Worm (Caenorhabditis elegans) whole organism, L2 larva: Measurements from ENCODE around the gene R10E9.3.
A peak's percentile ranks its signal among the peaks of the same experiment; 100 is the strongest.

Source experiments
- C34F6.9 ChIP-seq: fragments of 150-350 bp; optimal IDR thresholded peaks from 2 replicates; lab custom pipeline; 2014; ENCODE audit warnings: missing biosample characterization, missing genetic modification characterization
- F13H6.1 ChIP-seq: sonication (generic microtip); optimal IDR thresholded peaks from 2 replicates; lab custom pipeline; 2016; ENCODE audit warnings: missing genetic modification characterization, missing compliant biosample characterization
- R02D3.7 ChIP-seq: fragments of 150-350 bp; optimal IDR thresholded peaks from 2 replicates; lab custom pipeline; 2014; ENCODE audit warnings: missing biosample characterization, missing genetic modification characterization
- Y55F3AM.14 ChIP-seq: fragments of 200-800 bp; sonication (Bioruptor generic); optimal IDR thresholded peaks from 2 replicates; lab custom pipeline; 2018; ENCODE audit warnings: mild to moderate bottlenecking, missing genetic modification characterization, missing compliant biosample characterization
- ZK546.5 ChIP-seq: sonication (generic microtip); optimal IDR thresholded peaks from 2 replicates; lab custom pipeline; 2017; ENCODE audit warnings: missing biosample characterization, missing genetic modification characterization
- alr-1 ChIP-seq: fragments of 150-350 bp; optimal IDR thresholded peaks from 2 replicates; lab custom pipeline; 2014; ENCODE audit warnings: missing biosample characterization, missing genetic modification characterization
- aly-2 ChIP-seq: fragments of 150-350 bp; optimal IDR thresholded peaks from 2 replicates; lab custom pipeline; 2014; ENCODE audit warnings: missing biosample characterization, missing genetic modification characterization
- ama-1 ChIP-seq: fragments of 150-350 bp; optimal IDR thresholded peaks from 2 replicates; lab custom pipeline; 2018; ENCODE audit warnings: inconsistent platforms
- blmp-1 ChIP-seq: sonication (generic microtip); optimal IDR thresholded peaks from 2 replicates; lab custom pipeline; 2017; ENCODE audit warnings: missing genetic modification characterization, mild to moderate bottlenecking, missing compliant biosample characterization, antibody characterized with exemption, moderate library complexity; ENCODE audit not compliant: insufficient read depth
- ceh-16 ChIP-seq: fragments of 150-350 bp; optimal IDR thresholded peaks from 2 replicates; lab custom pipeline; 2014; ENCODE audit warnings: missing biosample characterization, missing genetic modification characterization
- ceh-82 ChIP-seq: fragments of 150-350 bp; optimal IDR thresholded peaks from 2 replicates; lab custom pipeline; 2014; ENCODE audit warnings: missing biosample characterization, missing genetic modification characterization
- crh-2 ChIP-seq: sonication (generic microtip); optimal IDR thresholded peaks from 2 replicates; lab custom pipeline; 2017; ENCODE audit warnings: missing biosample characterization, missing genetic modification characterization
- dmd-4 ChIP-seq: sonication (generic microtip); optimal IDR thresholded peaks from 2 replicates; lab custom pipeline; 2017; ENCODE audit warnings: missing biosample characterization, missing genetic modification characterization
- egl-27 ChIP-seq: sonication (generic microtip); optimal IDR thresholded peaks from 3 replicates; lab custom pipeline; 2017; ENCODE audit warnings: missing biosample characterization, missing genetic modification reagents, missing genetic modification characterization
- elt-1 ChIP-seq: fragments of 150-350 bp; optimal IDR thresholded peaks from 2 replicates; lab custom pipeline; 2014; ENCODE audit warnings: missing biosample characterization, missing genetic modification characterization
- elt-3 ChIP-seq: sonication (generic microtip); optimal IDR thresholded peaks from 2 replicates; lab custom pipeline; 2017; ENCODE audit warnings: missing biosample characterization, missing genetic modification characterization
- fos-1 ChIP-seq: fragments of 150-350 bp; optimal IDR thresholded peaks from 2 replicates; lab custom pipeline; 2014; ENCODE audit warnings: missing biosample characterization, missing genetic modification characterization
- gmeb-1 ChIP-seq: fragments of 150-350 bp; optimal IDR thresholded peaks from 2 replicates; lab custom pipeline; 2014; ENCODE audit warnings: missing biosample characterization, missing genetic modification characterization
- lin-11 ChIP-seq: fragments of 150-350 bp; sonication (generic microtip); optimal IDR thresholded peaks from 2 replicates; lab custom pipeline; 2014; ENCODE audit warnings: missing biosample characterization, missing genetic modification characterization, inconsistent platforms, mixed read lengths
- lin-13 ChIP-seq: fragments of 150-350 bp; optimal IDR thresholded peaks from 2 replicates; lab custom pipeline; 2014; ENCODE audit warnings: missing biosample characterization, missing genetic modification reagents, missing genetic modification characterization
- lin-39 ChIP-seq: fragments of 150-350 bp; optimal IDR thresholded peaks from 2 replicates; lab custom pipeline; 2014; ENCODE audit warnings: missing biosample characterization, missing genetic modification reagents, missing genetic modification characterization
- lsy-2 ChIP-seq, 2 experiments: fragments of 150-350 bp in 1 of 2; sonication (generic microtip) in 1 of 2; optimal IDR thresholded peaks; 2 replicates each; lab custom pipeline; 2014 to 2017; ENCODE audit warnings: missing biosample characterization in 2 of 2, missing genetic modification characterization in 2 of 2
- mab-5 ChIP-seq: fragments of 150-350 bp; optimal IDR thresholded peaks from 2 replicates; lab custom pipeline; 2014; ENCODE audit warnings: missing biosample characterization, missing genetic modification characterization
- mbf-1 ChIP-seq: sonication (generic microtip); optimal IDR thresholded peaks from 2 replicates; lab custom pipeline; 2017; ENCODE audit warnings: missing biosample characterization, missing genetic modification characterization
- mdl-1 ChIP-seq, 2 experiments: fragments of 150-350 bp in 1 of 2; sonication (generic microtip) in 1 of 2; optimal IDR thresholded peaks; 2 replicates each; lab custom pipeline; 2017; ENCODE audit warnings: missing biosample characterization in 2 of 2, missing genetic modification characterization in 2 of 2
- nhr-10 ChIP-seq: sonication (generic microtip); optimal IDR thresholded peaks from 2 replicates; lab custom pipeline; 2017; ENCODE audit warnings: missing biosample characterization, missing genetic modification characterization
- nhr-11 ChIP-seq: fragments of 150-350 bp; optimal IDR thresholded peaks from 2 replicates; lab custom pipeline; 2014; ENCODE audit warnings: missing biosample characterization, missing genetic modification characterization
- nhr-12 ChIP-seq: fragments of 150-350 bp; optimal IDR thresholded peaks from 2 replicates; lab custom pipeline; 2014; ENCODE audit warnings: missing biosample characterization, missing genetic modification characterization
- nhr-129 ChIP-seq: fragments of 150-350 bp; optimal IDR thresholded peaks from 2 replicates; lab custom pipeline; 2014; ENCODE audit warnings: missing biosample characterization, missing genetic modification characterization
- nhr-21 ChIP-seq: fragments of 150-350 bp; optimal IDR thresholded peaks from 2 replicates; lab custom pipeline; 2014; ENCODE audit warnings: missing biosample characterization, missing genetic modification characterization
- nhr-23 ChIP-seq: fragments of 150-350 bp; optimal IDR thresholded peaks from 2 replicates; lab custom pipeline; 2014; ENCODE audit warnings: missing biosample characterization, missing genetic modification reagents, missing genetic modification characterization
- nhr-237 ChIP-seq: fragments of 150-350 bp; optimal IDR thresholded peaks from 2 replicates; lab custom pipeline; 2014; ENCODE audit warnings: missing biosample characterization, missing genetic modification characterization
- nhr-25 ChIP-seq: fragments of 150-350 bp; sonication (generic microtip); optimal IDR thresholded peaks from 3 replicates; lab custom pipeline; 2014; ENCODE audit warnings: missing biosample characterization, missing genetic modification characterization
- nhr-6 ChIP-seq: fragments of 150-350 bp; optimal IDR thresholded peaks from 2 replicates; lab custom pipeline; 2014; ENCODE audit warnings: missing biosample characterization, missing genetic modification characterization
- nhr-77 ChIP-seq: fragments of 150-350 bp; optimal IDR thresholded peaks from 2 replicates; lab custom pipeline; 2014; ENCODE audit warnings: missing biosample characterization, missing genetic modification characterization
- peb-1 ChIP-seq: fragments of 150-350 bp; optimal IDR thresholded peaks from 2 replicates; lab custom pipeline; 2014; ENCODE audit warnings: missing biosample characterization, missing genetic modification characterization
- sem-4 ChIP-seq: fragments of 150-350 bp; optimal IDR thresholded peaks from 2 replicates; lab custom pipeline; 2014; ENCODE audit warnings: missing biosample characterization, missing genetic modification reagents, missing genetic modification characterization
- skn-1 ChIP-seq: sonication (generic microtip); optimal IDR thresholded peaks from 2 replicates; lab custom pipeline; 2017; ENCODE audit warnings: missing biosample characterization, missing genetic modification characterization
- sma-3 ChIP-seq: sonication (generic microtip); optimal IDR thresholded peaks from 2 replicates; lab custom pipeline; 2016; ENCODE audit warnings: missing genetic modification reagents, missing genetic modification characterization, missing compliant biosample characterization
- sma-9 ChIP-seq, 2 experiments: fragments of 150-350 bp in 1 of 2; sonication (generic microtip) in 1 of 2; optimal IDR thresholded peaks; 2 replicates each; lab custom pipeline; 2014 to 2016; ENCODE audit warnings: missing genetic modification characterization in 2 of 2, mild to moderate bottlenecking in 1 of 2, missing biosample characterization in 1 of 2, missing compliant biosample characterization in 1 of 2, missing genetic modification reagents in 1 of 2, moderate library complexity in 1 of 2
- snpc-4 ChIP-seq: fragments of 150-350 bp; optimal IDR thresholded peaks from 2 replicates; lab custom pipeline; 2014; ENCODE audit warnings: missing biosample characterization, missing genetic modification characterization
- unc-39 ChIP-seq: fragments of 150-350 bp; optimal IDR thresholded peaks from 2 replicates; lab custom pipeline; 2014; ENCODE audit warnings: missing biosample characterization, missing genetic modification characterization
- unc-55 ChIP-seq: fragments of 150-350 bp; sonication (generic microtip); optimal IDR thresholded peaks from 3 replicates; lab custom pipeline; 2014; ENCODE audit warnings: missing biosample characterization, missing genetic modification reagents, missing genetic modification characterization
- unc-62 ChIP-seq: fragments of 150-350 bp; optimal IDR thresholded peaks from 2 replicates; lab custom pipeline; 2014; ENCODE audit warnings: missing biosample characterization, missing genetic modification reagents, missing genetic modification characterization
- zag-1 ChIP-seq: fragments of 150-350 bp; optimal IDR thresholded peaks from 2 replicates; lab custom pipeline; 2014; ENCODE audit warnings: missing biosample characterization, missing genetic modification characterization
- ztf-1 ChIP-seq: fragments of 200-800 bp; sonication (Bioruptor generic); conservative IDR thresholded peaks from 2 replicates; pipeline ENCODE4 v1.3.6; 2022; ENCODE audit warnings: missing genetic modification characterization, missing compliant biosample characterization
- ztf-11 ChIP-seq: sonication (generic microtip); optimal IDR thresholded peaks from 2 replicates; lab custom pipeline; 2017; ENCODE audit warnings: missing biosample characterization, missing genetic modification characterization
- ztf-4 ChIP-seq: fragments of 150-350 bp; optimal IDR thresholded peaks from 2 replicates; lab custom pipeline; 2014; ENCODE audit warnings: missing biosample characterization, missing genetic modification characterization

R10E9.3 gene

ce11 chrIII:3955674-3956073 is 4.3 kb upstream of the R10E9.3 start:
- no peak for TF ChIP-seq nhr-10 (tag; lab: Kevin White, UChicago)
- peak; percentile 21 for TF ChIP-seq nhr-6
- TF ChIP-seq lsy-2 (tag; optimal IDR thresholded peaks at IDR 0.05; lab: Kevin White, UChicago), result peak in 1 of 2 experiments; percentile 64
- peak; percentile 15 for TF ChIP-seq nhr-25 (tag; lab: Kevin White, UChicago)
- TF ChIP-seq dmd-4, result no peak
- no peak for TF ChIP-seq ama-1
- no peak for TF ChIP-seq alr-1
- TF ChIP-seq unc-55, result peak; percentile 35
- TF ChIP-seq unc-62 (GFP tag; lab: Kevin White, UChicago), result no peak
- TF ChIP-seq ztf-11 (tag; lab: Kevin White, UChicago), result no peak
- peak; percentile 36 for TF ChIP-seq blmp-1 (tag; lab: Kevin White, UChicago)
- TF ChIP-seq nhr-237 (tag; lab: Kevin White, UChicago), result no peak
- no peak for TF ChIP-seq egl-27 (tag; lab: Kevin White, UChicago)
- no peak for TF ChIP-seq elt-3
- no peak for TF ChIP-seq R02D3.7 (tag; lab: Kevin White, UChicago)
- peak; percentile 15 for TF ChIP-seq ztf-4 (tag; lab: Kevin White, UChicago)
- no peak for TF ChIP-seq ceh-16
- TF ChIP-seq nhr-77 (tag; lab: Kevin White, UChicago), result no peak
- no peak for TF ChIP-seq unc-39 (tag; lab: Kevin White, UChicago)
- no peak for TF ChIP-seq sem-4 (tag; lab: Kevin White, UChicago)
- peak; percentile 17 for TF ChIP-seq F13H6.1 (tag; lab: Kevin White, UChicago)
- TF ChIP-seq mdl-1 (tag; optimal IDR thresholded peaks at IDR 0.05; lab: Kevin White, UChicago), result peak; percentile 48 to 56
- TF ChIP-seq elt-1 (tag; lab: Kevin White, UChicago), result no peak
- TF ChIP-seq skn-1 (tag; lab: Kevin White, UChicago), result no peak
- no peak for TF ChIP-seq lin-11 (tag; lab: Kevin White, UChicago)
- peak; percentile 75 for TF ChIP-seq sma-9 (GFP tag; optimal IDR thresholded peaks at IDR 0.05; lab: Kevin White, UChicago)
- no peak for TF ChIP-seq sma-9 (tag; optimal IDR thresholded peaks at IDR 0.05; lab: Kevin White, UChicago)
- TF ChIP-seq nhr-11, result no peak
- TF ChIP-seq ceh-82 (tag; lab: Kevin White, UChicago), result no peak
- no peak for TF ChIP-seq nhr-12 (tag; lab: Kevin White, UChicago)
- peak; percentile 49 for TF ChIP-seq C34F6.9 (tag; lab: Kevin White, UChicago)
- TF ChIP-seq nhr-21, result peak; percentile 42
- no peak for TF ChIP-seq lin-13 (GFP tag; lab: Kevin White, UChicago)
- no peak for TF ChIP-seq snpc-4
- TF ChIP-seq nhr-23 (tag; lab: Kevin White, UChicago), result no peak
- TF ChIP-seq Y55F3AM.14 (GFP tag; lab: Kevin White, UChicago), result no peak
- peak; percentile 61 for TF ChIP-seq nhr-129 (tag; lab: Kevin White, UChicago)
- TF ChIP-seq aly-2 (tag; lab: Kevin White, UChicago), result no peak
- peak; percentile 16 for TF ChIP-seq fos-1 (tag; lab: Kevin White, UChicago)
- TF ChIP-seq zag-1 (tag; lab: Kevin White, UChicago), result no peak
- peak; percentile 9 for TF ChIP-seq mab-5 (tag; lab: Kevin White, UChicago)
- no peak for TF ChIP-seq mbf-1
- TF ChIP-seq ZK546.5 (tag; lab: Kevin White, UChicago), result no peak
- no peak for TF ChIP-seq lin-39 (tag; lab: Kevin White, UChicago)
- peak; percentile 25 for TF ChIP-seq crh-2 (tag; lab: Kevin White, UChicago)
- no peak for TF ChIP-seq sma-3
- TF ChIP-seq gmeb-1, result no peak
- no peak for TF ChIP-seq peb-1
- no peak for TF ChIP-seq ztf-1 (GFP tag; lab: Robert Waterston, UW)
